Worm (Caenorhabditis elegans): Measurements from ENCODE around the gene C45G9.4.

C45G9.4 gene

ce11 chrIII:5077150-5077814 is 14.8 kb downstream of the C45G9.4 start, which contains the start of gene alh-1:
alh-1 (plus strand) TSS chrIII:5077764.
- peak; percentile 83 for TF ChIP-seq nhr-80 (tag; optimal IDR thresholded peaks at IDR 0.05)
- TF ChIP-seq let-607 (tag; optimal IDR thresholded peaks at IDR 0.05): no peak
- TF ChIP-seq madf-8 (GFP tag; conservative IDR thresholded peaks at IDR 0.05): no peak
- no peak for TF ChIP-seq atf-7 (tag; optimal IDR thresholded peaks at IDR 0.05)
- TF ChIP-seq B0336.3 (GFP tag; IDR thresholded peaks at IDR 0.05): peak; percentile 40; the same call in 1 of the 2 replicates
- peak; percentile 28 for TF ChIP-seq tbp1 (GFP tag; optimal IDR thresholded peaks at IDR 0.05)
- TF ChIP-seq snpc-4 (GFP tag; optimal IDR thresholded peaks at IDR 0.05): no peak
- TF ChIP-seq snpc-4 (tag; optimal IDR thresholded peaks at IDR 0.05): peak in 2 of 4 experiments; percentile 34 to 44
- TF ChIP-seq ekl-4 (GFP tag; IDR thresholded peaks at IDR 0.05): 0 out of 2 replicates have a peak, but pooled peaks have one; percentile 16

- TF ChIP-seq nhr-120 (GFP tag; IDR thresholded peaks at IDR 0.05) (no peak), B0019.2 (GFP tag; conservative IDR thresholded peaks at IDR 0.05) (no peak), aptf-2 (GFP tag; conservative IDR thresholded peaks at IDR 0.05) (no peak), snpc-4 (GFP tag; optimal IDR thresholded peaks at IDR 0.05) (no peak), snpc-4 (tag; optimal IDR thresholded peaks at IDR 0.05) (peak in 3 of 4 experiments; percentile 32 to 63 (median 51)), aptf-3 (GFP tag; IDR thresholded peaks at IDR 0.05) (no peak), snpc-3.4 (tag; optimal IDR thresholded peaks at IDR 0.05) (no peak), sdz-38 (tag; optimal IDR thresholded peaks at IDR 0.05) (no peak), atf-7 (tag; optimal IDR thresholded peaks at IDR 0.05) (no peak), bed-1 (GFP tag; IDR thresholded peaks at IDR 0.05) (no peak), K12H6.12 (tag; optimal IDR thresholded peaks at IDR 0.05) (peak; percentile 20), tbp1 (GFP tag; optimal IDR thresholded peaks at IDR 0.05) (peak; percentile 43), nhr-90 (tag; optimal IDR thresholded peaks at IDR 0.05) (no peak), ama-1 (optimal IDR thresholded peaks at IDR 0.05) (no peak), ama-1 (GFP tag; optimal IDR thresholded peaks at IDR 0.05) (no peak), F22D6.2 (tag; optimal IDR thresholded peaks at IDR 0.05) (peak; percentile 76), zim-3 (tag; optimal IDR thresholded peaks at IDR 0.05) (no peak), nfya-2 (GFP tag; IDR thresholded peaks at IDR 0.05) (no peak), tlf-1 (GFP tag; optimal IDR thresholded peaks at IDR 0.05) (peak; percentile 18), dox-1 (GFP tag; IDR thresholded peaks at IDR 0.05) (peak; percentile 21; the same call in 1 of the 2 replicates), nfyb-1 (GFP tag; IDR thresholded peaks at IDR 0.05) (0 out of 2 replicates have a peak, but pooled peaks have one; percentile 42), pha-4 (tag; optimal IDR thresholded peaks at IDR 0.05) (peak; percentile 78), ceh-79 (tag; optimal IDR thresholded peaks at IDR 0.05) (no peak), nhr-27 (tag; optimal IDR thresholded peaks at IDR 0.05) (no peak), mcd-1 (GFP tag; IDR thresholded peaks at IDR 0.05) (peak; percentile 10; the same call in 1 of the 2 replicates), lin-26 (GFP tag; IDR thresholded peaks at IDR 0.05) (no peak), D2030.7 (GFP tag; IDR thresholded peaks at IDR 0.05) (no peak), lsl-1 (GFP tag; optimal IDR thresholded peaks at IDR 0.05) (no peak), snpc-1.1 (tag; optimal IDR thresholded peaks at IDR 0.05; ENCODE audit: insufficient read depth) (no peak), ets-4 (GFP tag; optimal IDR thresholded peaks at IDR 0.05) (no peak), repo-1 (tag; optimal IDR thresholded peaks at IDR 0.05) (no peak), hlh-26 (GFP tag; conservative IDR thresholded peaks at IDR 0.05) (no peak), Y53F4B.3 (GFP tag; IDR thresholded peaks at IDR 0.05) (no peak), Y95B8A.8 (GFP tag; IDR thresholded peaks at IDR 0.05) (no peak), hsf-1 (GFP tag; IDR thresholded peaks at IDR 0.05) (no peak), F57A8.1 (GFP tag; optimal IDR thresholded peaks at IDR 0.05) (no peak), ztf-3 (GFP tag; optimal IDR thresholded peaks at IDR 0.05) (no peak), attf-5 (GFP tag; optimal IDR thresholded peaks at IDR 0.05) (peak; percentile 45), lin-40 (tag; optimal IDR thresholded peaks at IDR 0.05) (peak; percentile 74), madf-8 (GFP tag; conservative IDR thresholded peaks at IDR 0.05) (no peak), lir-1 (GFP tag; conservative IDR thresholded peaks at IDR 0.05) (no peak), dpl-1 (GFP tag; optimal IDR thresholded peaks at IDR 0.05) (no peak)
Measured at ce11 chrIII:5078062-5078461, 15.6 kb downstream of the C45G9.4 start.
